Fruit fly (Drosophila melanogaster) whole organism, larva: ENCODE results near the gene Sxl.

ENCODE experiments used
- noc ChIP-seq: fragments of 200-800 bp; sonication (Bioruptor generic); optimal IDR thresholded peaks from 3 replicates; lab custom pipeline; 2019; ENCODE audit warnings: missing biosample characterization, mild to moderate bottlenecking, missing genetic modification characterization, moderate library complexity

Gene Sxl

dm6 chrX:7065835-7066234 lies 32.0 kb downstream of the Sxl start, which contains the start of gene CG12541:
TSS of gene CG12541 (minus strand) at chrX:7066052.
- no peak for TF ChIP-seq noc (tag; lab: Kevin White, UChicago)

dm6 chrX:7063563-7063962 lies 34.3 kb downstream of the Sxl start:
- no peak for TF ChIP-seq noc (tag; lab: Kevin White, UChicago)

dm6 chrX:7058973-7059372 lies 38.9 kb downstream of the Sxl start:
- TF ChIP-seq noc (tag; lab: Kevin White, UChicago), result no peak

dm6 chrX:7049087-7049486 lies 48.8 kb downstream of the Sxl start, which contains the start of gene nullo:
TSS of gene nullo (plus strand) at chrX:7049476.
- TF ChIP-seq noc (tag; lab: Kevin White, UChicago), result no peak

dm6 chrX:7040205-7040866 lies 57.5 kb downstream of the Sxl start, which contains the start of gene CG14427:
TSS of gene CG14427 (plus strand) at chrX:7040603.
- no peak for TF ChIP-seq noc (tag; lab: Kevin White, UChicago)

dm6 chrX:7037061-7037460 lies 60.8 kb downstream of the Sxl start:
- TF ChIP-seq noc (tag; lab: Kevin White, UChicago), result no peak

- no peak for TF ChIP-seq noc (tag; lab: Kevin White, UChicago)
These were observed 63.0 kb downstream of the Sxl start for dm6 chrX:7034892-7035291.
